Fruit fly (Drosophila melanogaster): Measurements from ENCODE around the gene PsGEF.

Gene PsGEF

dm6 chrX:2320892-2321291 lies 66.6 kb downstream of the PsGEF start:
- TF ChIP-seq cnc (optimal IDR thresholded peaks at IDR 0.05) (no peak), CG5204 (GFP tag; optimal IDR thresholded peaks at IDR 0.05) (no peak), Mnt (GFP tag; optimal IDR thresholded peaks at IDR 0.05) (no peak), CG14711 (tag; optimal IDR thresholded peaks at IDR 0.05) (no peak), Crg-1 (GFP tag; optimal IDR thresholded peaks at IDR 0.05) (no peak), pad (GFP tag; optimal IDR thresholded peaks at IDR 0.05) (no peak), bab1 (GFP tag; optimal IDR thresholded peaks at IDR 0.05) (no peak), Hr96 (GFP tag; optimal IDR thresholded peaks at IDR 0.05) (no peak), CG33017 (tag; optimal IDR thresholded peaks at IDR 0.05) (no peak), Clk (GFP tag; optimal IDR thresholded peaks at IDR 0.05) (no peak)

dm6 chrX:2319783-2320182 lies 67.7 kb downstream of the PsGEF start:
- TF ChIP-seq cic (GFP tag; optimal IDR thresholded peaks at IDR 0.05) (no peak), ovo (GFP tag; optimal IDR thresholded peaks at IDR 0.05) (no peak), CG12768 (GFP tag; optimal IDR thresholded peaks at IDR 0.05) (no peak), kay (GFP tag; ENCODE audit: borderline replicate concordance) (no peak), CG7101 (tag; optimal IDR thresholded peaks at IDR 0.05) (no peak), CG7045 (GFP tag; optimal IDR thresholded peaks at IDR 0.05) (no peak), toe (GFP tag; optimal IDR thresholded peaks at IDR 0.05) (no peak), pad (GFP tag; optimal IDR thresholded peaks at IDR 0.05) (no peak), CG5204 (GFP tag; optimal IDR thresholded peaks at IDR 0.05) (no peak), CG33017 (tag; optimal IDR thresholded peaks at IDR 0.05) (no peak), bab1 (GFP tag; optimal IDR thresholded peaks at IDR 0.05) (no peak), Hr96 (GFP tag; optimal IDR thresholded peaks at IDR 0.05) (no peak), CG14711 (tag; optimal IDR thresholded peaks at IDR 0.05) (no peak)

dm6 chrX:2318369-2318768 lies 69.1 kb downstream of the PsGEF start:
- TF ChIP-seq CG7101 (tag; optimal IDR thresholded peaks at IDR 0.05) (no peak), bab1 (GFP tag; optimal IDR thresholded peaks at IDR 0.05) (no peak), Crg-1 (GFP tag; optimal IDR thresholded peaks at IDR 0.05) (no peak)

- TF ChIP-seq bab1 (GFP tag; optimal IDR thresholded peaks at IDR 0.05) (peak; percentile 15), tj (GFP tag; optimal IDR thresholded peaks at IDR 0.05) (peak; percentile 71), CG7045 (GFP tag; optimal IDR thresholded peaks at IDR 0.05) (no peak), Clk (GFP tag; optimal IDR thresholded peaks at IDR 0.05) (no peak), CG1620 (GFP tag; optimal IDR thresholded peaks at IDR 0.05) (no peak), Mnt (GFP tag; optimal IDR thresholded peaks at IDR 0.05) (peak; percentile 14), CG7101 (tag; optimal IDR thresholded peaks at IDR 0.05) (peak; percentile 7), cic (GFP tag; optimal IDR thresholded peaks at IDR 0.05) (no peak), pad (GFP tag; optimal IDR thresholded peaks at IDR 0.05) (peak; percentile 98)
Measured at dm6 chrX:2317347-2317832, 70.1 kb downstream of the PsGEF start.
